Worm (Caenorhabditis elegans): ENCODE measurements around the gene R102.11.

The R102.11 gene

ce11 chrIV:10734527-10735436 lies 35.2 kb upstream of the R102.11 start, which contains the start of the genes orc-5 and cyb-1:
Gene orc-5, minus strand, starts transcription at chrIV:10734588.
Gene cyb-1, plus strand, starts transcription at chrIV:10735216.
- TF ChIP-seq mep-1 (tag; optimal IDR thresholded peaks at IDR 0.05) (peak; percentile 71), snpc-4 (tag; optimal IDR thresholded peaks at IDR 0.05) (no peak), unc-62 (GFP tag; optimal IDR thresholded peaks at IDR 0.05) (no peak), mab-5 (tag; optimal IDR thresholded peaks at IDR 0.05) (peak; percentile 24), nhr-237 (tag; optimal IDR thresholded peaks at IDR 0.05) (peak; percentile 57), nhr-28 (tag; optimal IDR thresholded peaks at IDR 0.05) (no peak), nhr-2 (tag; optimal IDR thresholded peaks at IDR 0.05) (no peak), ceh-39 (tag; optimal IDR thresholded peaks at IDR 0.05) (no peak), sem-2 (GFP tag; optimal IDR thresholded peaks at IDR 0.05) (no peak), elt-1 (tag; optimal IDR thresholded peaks at IDR 0.05; ENCODE audit: borderline replicate concordance, insufficient read depth) (no peak), ham-2 (GFP tag; optimal IDR thresholded peaks at IDR 0.05) (no peak), mls-2 (tag; optimal IDR thresholded peaks at IDR 0.05) (no peak), bed-3 (GFP tag; optimal IDR thresholded peaks at IDR 0.05) (no peak), ceh-83 (GFP tag; optimal IDR thresholded peaks at IDR 0.05) (peak; percentile 7), nhr-76 (tag; optimal IDR thresholded peaks at IDR 0.05) (no peak), unc-39 (tag; optimal IDR thresholded peaks at IDR 0.05) (no peak), lsy-2 (tag; optimal IDR thresholded peaks at IDR 0.05) (peak; percentile 47), flh-1 (GFP tag; optimal IDR thresholded peaks at IDR 0.05) (no peak), blmp-1 (tag; optimal IDR thresholded peaks at IDR 0.05) (no peak), pha-4 (tag; optimal IDR thresholded peaks at IDR 0.05) (peak; percentile 54), elt-3 (tag; optimal IDR thresholded peaks at IDR 0.05) (no peak), nhr-12 (tag; optimal IDR thresholded peaks at IDR 0.05) (no peak), lin-13 (tag; optimal IDR thresholded peaks at IDR 0.05) (peak; percentile 40), M03D4.4 (tag; optimal IDR thresholded peaks at IDR 0.05) (no peak), ces-1 (GFP tag; optimal IDR thresholded peaks at IDR 0.05) (peak; percentile 55), zip-8 (tag; optimal IDR thresholded peaks at IDR 0.05) (no peak), drap-1 (GFP tag; optimal IDR thresholded peaks at IDR 0.05) (no peak), hlh-1 (tag; optimal IDR thresholded peaks at IDR 0.05) (peak; percentile 39), sptf-1 (tag; optimal IDR thresholded peaks at IDR 0.05) (peak; percentile 42), unc-120 (tag; optimal IDR thresholded peaks at IDR 0.05; ENCODE audit: poor library complexity, severe bottlenecking) (no peak), tbx-8 (GFP tag; optimal IDR thresholded peaks at IDR 0.05) (no peak), ceh-43 (GFP tag; optimal IDR thresholded peaks at IDR 0.05) (no peak), ztf-11 (tag; optimal IDR thresholded peaks at IDR 0.05) (no peak), cnd-1 (tag; optimal IDR thresholded peaks at IDR 0.05) (no peak)

- TF ChIP-seq nhr-2 (tag; optimal IDR thresholded peaks at IDR 0.05) (peak; percentile 7), ztf-11 (tag; optimal IDR thresholded peaks at IDR 0.05) (no peak)
These were observed 28.2 kb upstream of the R102.11 start, which contains the start of gene ZC168.2 for ce11 chrIV:10727734-10728133. Gene ZC168.2, plus strand, starts transcription at chrIV:10728034.

DNA sequence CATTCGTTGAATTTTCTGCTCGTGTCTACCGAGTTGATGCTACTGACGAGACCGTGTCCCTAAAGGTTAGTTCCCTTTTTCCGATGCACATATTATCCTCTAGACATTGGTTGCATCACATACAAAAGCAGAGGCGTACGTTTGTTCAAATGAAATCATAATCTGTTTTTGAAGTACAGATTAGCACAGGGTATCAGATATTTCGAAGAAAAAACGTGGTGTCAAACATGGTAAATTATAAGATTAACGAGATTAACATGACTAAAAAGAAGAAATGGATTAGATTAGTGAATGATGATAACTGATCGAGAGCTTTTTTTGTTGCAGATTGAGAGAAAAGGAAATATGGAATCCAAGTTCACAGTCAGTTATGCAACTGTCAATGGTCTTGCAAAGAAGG lies 19.3 kb upstream of the R102.11 start:
- TF ChIP-seq snpc-4 (tag; optimal IDR thresholded peaks at IDR 0.05), result no peak
- TF ChIP-seq cnd-1 (tag; optimal IDR thresholded peaks at IDR 0.05), result no peak
- no peak for TF ChIP-seq ceh-39 (tag; optimal IDR thresholded peaks at IDR 0.05)
- no peak for TF ChIP-seq elt-1 (tag; optimal IDR thresholded peaks at IDR 0.05; ENCODE audit: borderline replicate concordance, insufficient read depth)
- TF ChIP-seq bed-3 (GFP tag; optimal IDR thresholded peaks at IDR 0.05), result no peak
- TF ChIP-seq unc-39 (tag; optimal IDR thresholded peaks at IDR 0.05), result no peak
- no peak for TF ChIP-seq sem-2 (GFP tag; optimal IDR thresholded peaks at IDR 0.05)
- TF ChIP-seq zip-8 (tag; optimal IDR thresholded peaks at IDR 0.05), result no peak
- TF ChIP-seq tbx-8 (GFP tag; optimal IDR thresholded peaks at IDR 0.05), result no peak
- TF ChIP-seq sptf-1 (tag; optimal IDR thresholded peaks at IDR 0.05), result no peak
- TF ChIP-seq mab-5 (tag; optimal IDR thresholded peaks at IDR 0.05), result no peak
- TF ChIP-seq mls-2 (tag; optimal IDR thresholded peaks at IDR 0.05), result no peak
- TF ChIP-seq mep-1 (tag; optimal IDR thresholded peaks at IDR 0.05), result no peak
- TF ChIP-seq ces-1 (GFP tag; optimal IDR thresholded peaks at IDR 0.05), result no peak
- no peak for TF ChIP-seq unc-120 (tag; optimal IDR thresholded peaks at IDR 0.05; ENCODE audit: poor library complexity, severe bottlenecking)
- no peak for TF ChIP-seq ceh-43 (GFP tag; optimal IDR thresholded peaks at IDR 0.05)
- TF ChIP-seq lsy-2 (tag; optimal IDR thresholded peaks at IDR 0.05), result no peak
- no peak for TF ChIP-seq nhr-237 (tag; optimal IDR thresholded peaks at IDR 0.05)
- TF ChIP-seq elt-3 (tag; optimal IDR thresholded peaks at IDR 0.05), result no peak
